Worm (Caenorhabditis elegans) whole organism, L2 larva: ENCODE measurements around the gene ceh-10.

Source experiments
- C34F6.9 ChIP-seq: fragments of 150-350 bp; optimal IDR thresholded peaks from 2 replicates; lab custom pipeline; 2014; ENCODE audit warnings: missing biosample characterization, missing genetic modification characterization
- Y55F3AM.14 ChIP-seq: fragments of 200-800 bp; sonication (Bioruptor generic); optimal IDR thresholded peaks from 2 replicates; lab custom pipeline; 2018; ENCODE audit warnings: mild to moderate bottlenecking, missing genetic modification characterization, missing compliant biosample characterization
- crh-2 ChIP-seq: sonication (generic microtip); optimal IDR thresholded peaks from 2 replicates; lab custom pipeline; 2017; ENCODE audit warnings: missing biosample characterization, missing genetic modification characterization
- elt-3 ChIP-seq: sonication (generic microtip); optimal IDR thresholded peaks from 2 replicates; lab custom pipeline; 2017; ENCODE audit warnings: missing biosample characterization, missing genetic modification characterization
- fos-1 ChIP-seq: fragments of 150-350 bp; optimal IDR thresholded peaks from 2 replicates; lab custom pipeline; 2014; ENCODE audit warnings: missing biosample characterization, missing genetic modification characterization
- gmeb-1 ChIP-seq: fragments of 150-350 bp; optimal IDR thresholded peaks from 2 replicates; lab custom pipeline; 2014; ENCODE audit warnings: missing biosample characterization, missing genetic modification characterization
- lin-13 ChIP-seq: fragments of 150-350 bp; optimal IDR thresholded peaks from 2 replicates; lab custom pipeline; 2014; ENCODE audit warnings: missing biosample characterization, missing genetic modification reagents, missing genetic modification characterization
- mab-5 ChIP-seq: fragments of 150-350 bp; optimal IDR thresholded peaks from 2 replicates; lab custom pipeline; 2014; ENCODE audit warnings: missing biosample characterization, missing genetic modification characterization
- mdl-1 ChIP-seq, 2 experiments: fragments of 150-350 bp in 1 of 2; sonication (generic microtip) in 1 of 2; optimal IDR thresholded peaks; 2 replicates each; lab custom pipeline; 2017; ENCODE audit warnings: missing biosample characterization in 2 of 2, missing genetic modification characterization in 2 of 2
- sma-9 ChIP-seq, 2 experiments: fragments of 150-350 bp in 1 of 2; sonication (generic microtip) in 1 of 2; optimal IDR thresholded peaks; 2 replicates each; lab custom pipeline; 2014 to 2016; ENCODE audit warnings: missing genetic modification characterization in 2 of 2, mild to moderate bottlenecking in 1 of 2, missing biosample characterization in 1 of 2, missing compliant biosample characterization in 1 of 2, missing genetic modification reagents in 1 of 2, moderate library complexity in 1 of 2
- unc-55 ChIP-seq: fragments of 150-350 bp; sonication (generic microtip); optimal IDR thresholded peaks from 3 replicates; lab custom pipeline; 2014; ENCODE audit warnings: missing biosample characterization, missing genetic modification reagents, missing genetic modification characterization
- unc-62 ChIP-seq: fragments of 150-350 bp; optimal IDR thresholded peaks from 2 replicates; lab custom pipeline; 2014; ENCODE audit warnings: missing biosample characterization, missing genetic modification reagents, missing genetic modification characterization

The ceh-10 gene

DNA sequence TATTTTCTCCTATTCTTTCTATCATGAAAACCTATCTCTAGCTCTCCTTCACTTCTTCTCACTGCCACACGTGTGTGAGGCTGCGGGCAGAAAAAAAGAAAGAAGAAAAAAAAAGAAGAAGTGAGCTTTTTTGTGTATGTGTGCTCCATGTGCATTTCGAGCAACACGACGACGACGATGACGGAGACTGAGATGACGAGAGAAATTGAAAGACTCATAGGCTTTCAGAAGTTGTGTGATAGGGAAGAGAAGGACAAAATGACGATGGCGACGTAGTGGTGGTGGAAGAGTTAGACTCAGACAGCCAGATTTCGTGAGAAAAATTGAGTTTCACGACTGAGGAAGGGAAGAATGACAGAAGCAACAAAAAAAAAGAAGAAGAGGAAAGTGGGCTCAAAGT is 46.6 kb downstream of the ceh-10 start (continued):
- no peak for TF ChIP-seq elt-3

DNA sequence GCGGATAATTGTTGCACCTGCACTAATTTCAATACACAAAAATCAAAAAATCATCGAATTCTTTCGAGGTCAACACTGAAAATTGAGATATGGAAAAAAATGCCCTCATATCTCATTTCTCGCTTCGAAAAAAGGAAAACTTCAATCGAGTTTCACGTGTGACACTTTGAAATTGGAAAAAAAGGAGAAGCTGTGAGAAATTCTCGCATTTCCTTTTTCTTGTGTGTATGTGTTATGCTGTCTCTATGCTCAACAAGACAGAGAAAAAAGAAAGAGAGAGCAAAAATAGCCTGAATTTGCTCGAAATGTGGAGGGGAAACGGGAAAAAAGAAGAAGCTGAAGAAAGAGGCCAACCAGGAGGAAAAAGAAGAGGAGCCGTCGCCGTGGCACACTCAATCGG is 47.6 kb downstream of the ceh-10 start:
- TF ChIP-seq mab-5 (no peak), gmeb-1 (tag; lab: Kevin White, UChicago) (no peak), lin-13 (GFP tag; lab: Kevin White, UChicago) (no peak), mdl-1 (tag; optimal IDR thresholded peaks at IDR 0.05; lab: Kevin White, UChicago) (no peak), unc-55 (GFP tag; lab: Kevin White, UChicago) (peak; percentile 30), crh-2 (tag; lab: Kevin White, UChicago) (peak; percentile 7), C34F6.9 (tag; lab: Kevin White, UChicago) (peak; percentile 49), Y55F3AM.14 (GFP tag; lab: Kevin White, UChicago) (no peak), fos-1 (tag; lab: Kevin White, UChicago) (no peak), sma-9 (GFP tag; optimal IDR thresholded peaks at IDR 0.05; lab: Kevin White, UChicago) (peak; percentile 3), sma-9 (tag; optimal IDR thresholded peaks at IDR 0.05; lab: Kevin White, UChicago) (no peak), unc-62 (GFP tag; lab: Kevin White, UChicago) (no peak)
